Worm (Caenorhabditis elegans) whole organism, young adult: ENCODE results near the gene F52C9.5.

Source experiments
- B0035.1 ChIP-seq: sonication (generic microtip); optimal IDR thresholded peaks from 2 replicates; lab custom pipeline; 2016; ENCODE audit warnings: missing genetic modification characterization, mild to moderate bottlenecking, missing compliant biosample characterization, missing genotype, missing genetic modification reagents
- F39B2.1 ChIP-seq: fragments of 200-800 bp; sonication (Bioruptor generic); IDR thresholded peaks from 2 replicates; pipeline ENCODE4 v1.3.6; 2022; ENCODE audit warnings: missing genetic modification reagents, missing genetic modification characterization, missing compliant biosample characterization
- Y53G8AR.9 ChIP-seq: fragments of 200-800 bp; sonication (Bioruptor generic); conservative IDR thresholded peaks from 2 replicates; pipeline ENCODE4 v1.3.6; 2022; ENCODE audit warnings: missing genetic modification reagents, missing genetic modification characterization, missing compliant biosample characterization

- TF ChIP-seq B0035.1 (no peak), Y53G8AR.9 (GFP tag; lab: Robert Waterston, UW) (peak; percentile 68; the same call in 1 of the 2 replicates), F39B2.1 (no peak)
Observed at ce11 chrIII:5305725-5306124, 3.7 kb downstream of the F52C9.5 start.
